Worm (Caenorhabditis elegans) whole organism, L4/young adult: ENCODE data around the gene tag-89.

Experiments used
- W03F9.2 ChIP-seq: fragments of 150-350 bp; optimal IDR thresholded peaks from 2 replicates; lab custom pipeline; 2014; ENCODE audit warnings: missing biosample characterization, missing genetic modification characterization
- dao-5 ChIP-seq: sonication (generic microtip); optimal IDR thresholded peaks from 2 replicates; lab custom pipeline; 2016; ENCODE audit warnings: missing genotype, missing genetic modification characterization, moderate library complexity, missing compliant biosample characterization
- him-1 ChIP-seq: sonication (generic microtip); optimal IDR thresholded peaks from 2 replicates; lab custom pipeline; 2016; ENCODE audit warnings: missing genotype, missing genetic modification reagents, missing genetic modification characterization, missing compliant biosample characterization

Gene tag-89

DNA sequence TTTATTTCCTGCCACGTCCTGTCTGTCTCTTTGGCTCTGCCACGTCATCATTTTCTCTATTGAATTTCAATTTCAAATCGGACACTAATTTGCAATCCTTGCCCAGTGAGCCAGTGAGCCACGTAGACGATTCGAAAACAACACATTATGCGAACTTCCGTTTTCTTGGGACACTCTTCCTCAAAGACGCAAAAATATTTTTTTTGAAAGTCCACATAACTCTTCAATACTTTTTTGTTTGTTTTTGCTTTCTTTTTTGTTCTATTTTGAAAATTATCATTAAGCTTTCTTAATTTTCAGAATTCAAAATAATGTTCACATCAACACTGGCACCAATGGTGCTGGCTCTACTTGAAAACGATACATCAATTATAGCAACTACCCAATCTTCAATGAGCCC, at the start of gene tag-89:
TSS of gene tag-89 (plus strand) at position 301 of the 400 bp plus-strand sequence.
- TF ChIP-seq W03F9.2 (tag; lab: Kevin White, UChicago) (no peak), dao-5 (no peak), him-1 (no peak)

DNA sequence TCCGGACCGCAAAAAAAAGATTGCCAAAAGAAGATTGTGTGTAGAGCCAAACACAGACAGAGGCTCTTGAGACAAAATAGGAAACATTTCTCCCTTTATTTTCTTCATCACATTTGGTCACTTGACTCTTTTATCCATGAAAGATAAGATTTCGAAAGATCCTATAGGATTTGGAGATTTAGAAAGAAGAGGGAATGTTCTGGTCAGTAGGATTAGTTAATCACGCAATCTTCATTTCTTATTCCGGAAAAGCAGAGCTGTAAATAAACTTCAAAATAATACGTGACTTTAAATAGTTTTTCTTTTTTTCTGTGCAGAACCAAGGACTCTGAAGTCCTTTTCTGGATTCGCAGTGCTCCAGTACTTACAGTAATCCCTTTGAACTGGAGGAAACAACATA, 47.1 kb upstream of the tag-89 start:
- TF ChIP-seq him-1 (no peak), W03F9.2 (tag; lab: Kevin White, UChicago) (no peak), dao-5 (no peak)

- TF ChIP-seq dao-5: no peak
- TF ChIP-seq him-1: no peak
- TF ChIP-seq W03F9.2 (tag; lab: Kevin White, UChicago): no peak
These were observed 45.5 kb upstream of the tag-89 start for ce11 chrIV:11348822-11349221.

DNA sequence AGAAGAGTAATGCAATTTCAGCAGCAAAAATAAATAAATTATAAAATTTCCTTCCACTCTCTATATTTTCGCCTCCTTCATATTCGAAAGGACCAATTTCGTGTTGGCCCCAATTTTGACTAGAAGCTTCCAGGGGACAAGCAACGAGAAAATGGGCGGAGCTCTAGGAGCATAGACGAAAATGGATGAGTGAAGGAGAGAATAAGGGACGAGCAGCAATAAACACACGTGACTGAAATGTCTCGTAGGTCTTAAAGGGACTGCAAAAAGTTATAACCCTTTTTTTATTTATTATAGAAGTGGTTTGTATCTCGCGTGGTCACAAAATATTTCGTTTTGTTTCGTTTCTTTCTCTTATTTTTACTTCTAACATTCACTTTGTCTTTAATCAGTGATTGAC, 44.6 kb upstream of the tag-89 start:
- TF ChIP-seq him-1 (peak; percentile 46), dao-5 (no peak), W03F9.2 (tag; lab: Kevin White, UChicago) (no peak)

- TF ChIP-seq him-1: no peak
- TF ChIP-seq dao-5: no peak
- no peak for TF ChIP-seq W03F9.2 (tag; lab: Kevin White, UChicago)
These were observed 43.5 kb upstream of the tag-89 start for ce11 chrIV:11350809-11351208.

ce11 chrIV:11351563-11351962, 42.8 kb upstream of the tag-89 start:
- no peak for TF ChIP-seq W03F9.2 (tag; lab: Kevin White, UChicago)
- no peak for TF ChIP-seq him-1

ce11 chrIV:11352768-11353167, 41.6 kb upstream of the tag-89 start:
- TF ChIP-seq W03F9.2 (tag; lab: Kevin White, UChicago): no peak
- no peak for TF ChIP-seq him-1
- no peak for TF ChIP-seq dao-5

ce11 chrIV:11353946-11354458, 40.3 kb upstream of the tag-89 start, which contains the start of gene T01G1.2:
Gene T01G1.2, plus strand, starts transcription at chrIV:11354408.
- no peak for TF ChIP-seq W03F9.2 (tag; lab: Kevin White, UChicago)
- no peak for TF ChIP-seq him-1
- no peak for TF ChIP-seq dao-5

DNA sequence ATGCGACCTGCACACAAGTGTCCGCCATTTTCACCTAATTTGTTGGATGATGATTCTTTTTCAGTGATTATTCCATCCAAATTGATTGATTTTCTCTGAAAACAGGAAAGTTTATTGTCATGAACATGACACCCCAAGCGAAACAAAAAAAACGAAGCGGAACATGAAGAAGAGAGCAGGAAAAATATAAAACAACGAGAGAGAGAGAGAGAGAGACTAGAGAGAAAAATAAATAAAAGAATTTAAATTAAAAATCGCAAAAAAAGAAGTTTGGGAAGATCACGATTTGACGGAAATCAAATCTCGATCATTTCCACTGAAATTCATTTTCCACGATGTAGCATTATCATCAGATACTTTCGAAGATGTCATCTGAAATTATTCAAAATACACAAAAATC, 34.6 kb upstream of the tag-89 start, which contains the start of gene klp-12:
TSS of gene klp-12 (minus strand) at position 101 of the 400 bp plus-strand sequence.
- TF ChIP-seq W03F9.2 (tag; lab: Kevin White, UChicago) (no peak), him-1 (no peak), dao-5 (no peak)

DNA sequence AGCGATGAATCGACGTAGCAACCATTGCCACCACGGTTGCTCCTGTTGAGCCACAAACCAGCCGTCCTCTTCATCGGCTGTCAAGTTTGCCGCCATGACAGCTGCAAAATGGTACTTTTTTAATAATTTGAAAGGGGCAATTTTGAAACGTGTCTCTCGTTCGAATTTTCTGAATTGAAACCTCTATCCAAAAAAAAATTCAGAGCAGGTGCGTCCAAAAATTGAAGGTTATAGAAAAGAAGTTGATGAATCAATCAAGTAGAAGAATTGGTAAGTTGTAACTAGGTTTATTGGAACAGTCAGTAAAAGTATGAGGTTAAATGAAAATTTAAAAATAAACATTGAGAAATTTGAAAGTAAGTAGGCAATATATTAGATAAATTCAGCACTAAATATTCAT, 32.9 kb upstream of the tag-89 start, which contains the start of gene T01G1.4:
TSS of gene T01G1.4 (minus strand) at position 101 of the 400 bp plus-strand sequence.
- TF ChIP-seq dao-5 (no peak), him-1 (no peak), W03F9.2 (tag; lab: Kevin White, UChicago) (no peak)

DNA sequence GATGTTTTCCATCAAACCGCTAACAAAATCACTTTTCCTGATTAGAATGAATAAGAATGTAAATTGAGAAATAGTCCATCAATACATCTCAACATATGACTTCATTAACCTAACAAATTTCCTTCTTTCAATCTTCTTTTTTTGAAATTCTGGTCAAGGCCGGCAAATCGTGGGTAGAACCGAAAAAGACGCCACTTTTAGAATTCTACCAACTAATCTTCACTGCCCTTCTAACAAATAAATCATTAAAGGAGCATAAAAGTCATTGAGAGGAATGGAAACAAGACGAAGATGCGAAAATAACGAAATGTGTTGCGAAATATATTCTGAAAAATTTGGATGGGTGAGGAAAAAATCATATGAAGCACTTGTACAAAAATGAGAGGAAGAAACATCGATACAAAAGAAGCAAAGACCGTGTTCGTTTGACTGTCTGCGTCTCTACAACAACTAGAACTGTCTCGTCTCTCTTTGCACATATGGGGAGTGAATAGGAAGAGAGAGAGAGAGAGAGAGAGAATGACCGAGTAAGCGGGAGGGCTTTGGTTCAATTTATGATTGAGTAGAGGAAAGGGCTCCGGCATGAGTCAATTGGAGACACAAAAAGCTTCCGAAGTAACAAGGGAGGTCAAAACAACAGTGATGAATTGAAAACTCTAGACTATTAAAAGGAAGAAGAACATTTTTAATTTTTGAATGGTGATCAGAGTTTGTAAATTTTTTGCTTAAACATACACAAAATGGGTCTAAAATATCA, 30.4 kb upstream of the tag-89 start:
- no peak for TF ChIP-seq dao-5
- TF ChIP-seq him-1: no peak
- TF ChIP-seq W03F9.2 (tag; lab: Kevin White, UChicago): no peak

- TF ChIP-seq W03F9.2 (tag; lab: Kevin White, UChicago) (no peak), dao-5 (no peak), him-1 (no peak)
These were observed 22.7 kb upstream of the tag-89 start, which contains the start of gene sec-31 for ce11 chrIV:11371645-11372044. Gene sec-31, minus strand, starts transcription at chrIV:11371792.

ce11 chrIV:11372366-11372997, 21.9 kb upstream of the tag-89 start, which contains the start of gene cbd-1:
Gene cbd-1, plus strand, starts transcription at chrIV:11372991.
- TF ChIP-seq dao-5: no peak
- TF ChIP-seq him-1: no peak
- no peak for TF ChIP-seq W03F9.2 (tag; lab: Kevin White, UChicago)

- TF ChIP-seq W03F9.2 (tag; lab: Kevin White, UChicago): no peak
- no peak for TF ChIP-seq him-1
- TF ChIP-seq dao-5: no peak
These were observed 18.6 kb upstream of the tag-89 start for ce11 chrIV:11375713-11376112.

ce11 chrIV:11377439-11377838, 16.9 kb upstream of the tag-89 start:
- no peak for TF ChIP-seq dao-5
- TF ChIP-seq him-1: no peak
- no peak for TF ChIP-seq W03F9.2 (tag; lab: Kevin White, UChicago)
